Worm (Caenorhabditis elegans): Measurements from ENCODE around the gene fbxa-215.

Gene fbxa-215

DNA sequence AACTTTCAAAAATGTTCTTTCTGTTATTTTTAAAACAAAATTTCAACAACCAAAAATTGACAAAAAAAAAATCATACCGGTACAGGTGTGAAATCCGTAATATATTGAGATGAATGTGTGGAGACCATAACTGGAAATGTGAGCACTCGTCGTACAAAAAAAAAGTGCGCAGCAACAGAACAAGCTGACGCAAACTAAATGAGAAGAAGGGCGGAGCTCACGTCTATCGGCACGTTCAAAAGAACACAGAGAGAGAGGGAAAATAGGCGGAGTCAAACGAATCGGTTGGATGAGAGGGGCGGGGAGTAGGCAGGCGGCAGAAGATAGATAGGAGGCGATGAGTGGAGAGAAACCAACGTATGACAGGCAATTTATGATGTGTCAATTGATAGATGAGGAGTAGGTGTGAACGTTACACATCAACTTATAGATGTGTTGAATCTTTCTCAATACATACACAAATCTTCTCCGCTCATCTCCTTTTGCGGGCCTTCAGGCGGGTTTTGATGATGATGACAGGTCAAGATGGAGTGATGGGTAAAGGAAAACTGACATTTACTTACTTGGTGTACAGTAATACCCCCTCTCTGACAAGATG, 37.2 kb upstream of the fbxa-215 start, which contains the start of gene tlp-1:
Gene tlp-1 (minus strand): TSS at position 255 of the 598 bp plus-strand sequence.
- TF ChIP-seq ZK546.5 (tag; optimal IDR thresholded peaks at IDR 0.05) (no peak), nhr-77 (tag; optimal IDR thresholded peaks at IDR 0.05) (no peak), elt-3 (tag; optimal IDR thresholded peaks at IDR 0.05) (no peak), nhr-129 (tag; optimal IDR thresholded peaks at IDR 0.05) (peak; percentile 74), nhr-25 (tag; optimal IDR thresholded peaks at IDR 0.05) (peak; percentile 63), blmp-1 (tag; optimal IDR thresholded peaks at IDR 0.05; ENCODE audit: insufficient read depth) (peak; percentile 74), ama-1 (optimal IDR thresholded peaks at IDR 0.05) (peak; percentile 61), crh-2 (tag; optimal IDR thresholded peaks at IDR 0.05) (no peak), lsy-2 (tag; optimal IDR thresholded peaks at IDR 0.05) (peak in 1 of 2 experiments; percentile 61), unc-62 (GFP tag; optimal IDR thresholded peaks at IDR 0.05) (peak; percentile 72), C34F6.9 (tag; optimal IDR thresholded peaks at IDR 0.05) (peak; percentile 11), ceh-16 (tag; optimal IDR thresholded peaks at IDR 0.05) (peak; percentile 99), mab-5 (tag; optimal IDR thresholded peaks at IDR 0.05) (peak; percentile 95), ztf-11 (tag; optimal IDR thresholded peaks at IDR 0.05) (no peak), sma-3 (GFP tag; optimal IDR thresholded peaks at IDR 0.05) (peak; percentile 65), sma-9 (GFP tag; optimal IDR thresholded peaks at IDR 0.05) (peak; percentile 55), sma-9 (tag; optimal IDR thresholded peaks at IDR 0.05) (no peak), lin-39 (tag; optimal IDR thresholded peaks at IDR 0.05) (peak; percentile 79), ztf-1 (GFP tag; conservative IDR thresholded peaks at IDR 0.05) (no peak), fos-1 (tag; optimal IDR thresholded peaks at IDR 0.05) (peak; percentile 63), peb-1 (tag; optimal IDR thresholded peaks at IDR 0.05) (no peak), nhr-21 (tag; optimal IDR thresholded peaks at IDR 0.05) (peak; percentile 44), egl-27 (tag; optimal IDR thresholded peaks at IDR 0.05) (peak; percentile 60), lin-13 (GFP tag; optimal IDR thresholded peaks at IDR 0.05) (no peak)

DNA sequence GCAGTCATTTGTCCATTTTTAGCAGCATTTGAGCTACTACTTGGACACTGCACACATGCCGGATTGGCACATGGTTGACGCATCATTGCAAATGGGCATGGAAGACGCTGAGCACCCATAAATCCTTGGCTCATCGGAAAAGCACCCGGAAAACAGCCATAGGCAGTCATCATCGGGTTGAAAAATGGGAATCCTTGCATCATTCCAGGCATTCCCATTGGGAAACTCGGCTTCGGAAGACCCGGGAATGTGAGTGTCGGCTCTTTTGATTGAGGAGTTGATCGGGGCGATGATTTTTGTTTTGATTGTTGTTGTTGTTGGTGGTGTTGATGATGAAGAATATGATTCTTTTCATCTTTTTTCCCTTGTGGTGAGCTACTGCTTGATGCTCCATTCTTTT, 36.0 kb upstream of the fbxa-215 start:
- TF ChIP-seq zag-1 (tag; optimal IDR thresholded peaks at IDR 0.05) (no peak), skn-1 (tag; optimal IDR thresholded peaks at IDR 0.05) (no peak), Y55F3AM.14 (GFP tag; optimal IDR thresholded peaks at IDR 0.05) (peak; percentile 29), unc-62 (GFP tag; optimal IDR thresholded peaks at IDR 0.05) (peak; percentile 2), ceh-82 (tag; optimal IDR thresholded peaks at IDR 0.05) (no peak), mbf-1 (tag; optimal IDR thresholded peaks at IDR 0.05) (no peak), nhr-129 (tag; optimal IDR thresholded peaks at IDR 0.05) (peak; percentile 20), crh-2 (tag; optimal IDR thresholded peaks at IDR 0.05) (no peak), mab-5 (tag; optimal IDR thresholded peaks at IDR 0.05) (peak; percentile 57)

ce11 chrIV:13701472-13701871, 34.8 kb upstream of the fbxa-215 start:
- TF ChIP-seq ama-1 (optimal IDR thresholded peaks at IDR 0.05) = no peak
- peak; percentile 27 for TF ChIP-seq nhr-129 (tag; optimal IDR thresholded peaks at IDR 0.05)

DNA sequence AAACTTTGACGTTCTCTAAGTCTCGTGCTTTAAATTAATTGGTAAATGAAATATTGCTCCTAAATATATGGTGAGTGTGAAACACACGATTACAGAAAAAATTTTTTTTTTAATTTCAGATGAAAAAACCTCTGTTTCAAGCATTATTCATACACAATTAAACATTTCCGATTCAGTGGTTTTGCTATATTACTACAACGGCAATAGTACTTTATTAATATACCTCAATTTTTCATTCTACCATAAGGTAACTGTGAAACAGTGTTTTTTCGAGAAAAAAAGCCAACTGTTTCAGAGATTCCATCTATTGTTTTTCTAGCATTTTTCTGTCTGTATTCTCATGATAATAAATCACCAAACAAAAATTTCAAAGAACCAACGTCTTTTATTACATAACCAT, 34.1 kb upstream of the fbxa-215 start:
- no peak for TF ChIP-seq ceh-16 (tag; optimal IDR thresholded peaks at IDR 0.05)
- TF ChIP-seq C34F6.9 (tag; optimal IDR thresholded peaks at IDR 0.05) = no peak
- TF ChIP-seq ceh-82 (tag; optimal IDR thresholded peaks at IDR 0.05) = no peak
- no peak for TF ChIP-seq lin-13 (GFP tag; optimal IDR thresholded peaks at IDR 0.05)
- no peak for TF ChIP-seq dmd-4 (tag; optimal IDR thresholded peaks at IDR 0.05)
- no peak for TF ChIP-seq egl-27 (tag; optimal IDR thresholded peaks at IDR 0.05)
- peak; percentile 56 for TF ChIP-seq mab-5 (tag; optimal IDR thresholded peaks at IDR 0.05)
- TF ChIP-seq unc-62 (GFP tag; optimal IDR thresholded peaks at IDR 0.05) = no peak
- peak; percentile 4 for TF ChIP-seq nhr-25 (tag; optimal IDR thresholded peaks at IDR 0.05)

ce11 chrIV:13699384-13699788, 32.7 kb upstream of the fbxa-215 start:
- TF ChIP-seq alr-1 (tag; optimal IDR thresholded peaks at IDR 0.05) (no peak), nhr-23 (tag; optimal IDR thresholded peaks at IDR 0.05) (peak; percentile 73), aly-2 (tag; optimal IDR thresholded peaks at IDR 0.05) (no peak), mab-5 (tag; optimal IDR thresholded peaks at IDR 0.05) (peak; percentile 99), crh-2 (tag; optimal IDR thresholded peaks at IDR 0.05) (peak; percentile 28), unc-55 (GFP tag; optimal IDR thresholded peaks at IDR 0.05) (no peak), lin-13 (GFP tag; optimal IDR thresholded peaks at IDR 0.05) (peak; percentile 18), nhr-237 (tag; optimal IDR thresholded peaks at IDR 0.05) (no peak), R02D3.7 (tag; optimal IDR thresholded peaks at IDR 0.05) (no peak), ceh-82 (tag; optimal IDR thresholded peaks at IDR 0.05) (no peak), ztf-1 (GFP tag; conservative IDR thresholded peaks at IDR 0.05) (no peak), skn-1 (tag; optimal IDR thresholded peaks at IDR 0.05) (no peak), blmp-1 (tag; optimal IDR thresholded peaks at IDR 0.05; ENCODE audit: insufficient read depth) (no peak), gmeb-1 (tag; optimal IDR thresholded peaks at IDR 0.05) (no peak), nhr-11 (tag; optimal IDR thresholded peaks at IDR 0.05) (no peak), unc-62 (GFP tag; optimal IDR thresholded peaks at IDR 0.05) (peak; percentile 81), sma-9 (GFP tag; optimal IDR thresholded peaks at IDR 0.05) (peak; percentile 55), sma-9 (tag; optimal IDR thresholded peaks at IDR 0.05) (no peak), F13H6.1 (tag; optimal IDR thresholded peaks at IDR 0.05) (peak; percentile 53), dmd-4 (tag; optimal IDR thresholded peaks at IDR 0.05) (no peak), nhr-129 (tag; optimal IDR thresholded peaks at IDR 0.05) (peak; percentile 72), lin-39 (tag; optimal IDR thresholded peaks at IDR 0.05) (peak; percentile 94), nhr-25 (tag; optimal IDR thresholded peaks at IDR 0.05) (no peak), lsy-2 (tag; optimal IDR thresholded peaks at IDR 0.05) (peak in 1 of 2 experiments; percentile 43), ZK546.5 (tag; optimal IDR thresholded peaks at IDR 0.05) (no peak), snpc-4 (tag; optimal IDR thresholded peaks at IDR 0.05) (no peak), nhr-10 (tag; optimal IDR thresholded peaks at IDR 0.05) (no peak), ceh-16 (tag; optimal IDR thresholded peaks at IDR 0.05) (peak; percentile 86), ztf-11 (tag; optimal IDR thresholded peaks at IDR 0.05) (no peak), egl-27 (tag; optimal IDR thresholded peaks at IDR 0.05) (peak; percentile 52), elt-3 (tag; optimal IDR thresholded peaks at IDR 0.05) (no peak)
